Fruit fly (Drosophila melanogaster) S2 (cell line): ENCODE data around the gene CG17078.

Experiments
- CG8478 ChIP-seq: fragments of >200 bp; optimal IDR thresholded peaks from 2 replicates; lab custom pipeline; 2018
- CTCF ChIP-seq, 2 experiments: fragments of >200 bp; optimal IDR thresholded peaks; 2 replicates each; lab custom pipeline; 2018

The CG17078 gene

dm6 chr2L:278134-278533 lies at the start of gene CG17078:
CG17078 (minus strand) TSS chr2L:278234.
- TF ChIP-seq CG8478 (lab: Kevin White, UChicago) (no peak), CTCF (optimal IDR thresholded peaks at IDR 0.05; lab: Kevin White, UChicago) (no peak)

dm6 chr2L:322915-323314 lies 44.9 kb upstream of the CG17078 start:
- TF ChIP-seq CG8478 (lab: Kevin White, UChicago), result no peak
- no peak for TF ChIP-seq CTCF (optimal IDR thresholded peaks at IDR 0.05; lab: Kevin White, UChicago)

- no peak for TF ChIP-seq CTCF (optimal IDR thresholded peaks at IDR 0.05; lab: Kevin White, UChicago)
- TF ChIP-seq CG8478 (lab: Kevin White, UChicago), result no peak
Observed at dm6 chr2L:321793-322192, 43.8 kb upstream of the CG17078 start, which contains the start of gene CG33127. CG33127 (plus strand) TSS chr2L:322101.

- TF ChIP-seq CTCF (optimal IDR thresholded peaks at IDR 0.05; lab: Kevin White, UChicago), result no peak
- TF ChIP-seq CG8478 (lab: Kevin White, UChicago), result no peak
Observed at dm6 chr2L:321148-321547, 43.1 kb upstream of the CG17078 start, which contains the start of gene CG11911. CG11911 (minus strand) TSS chr2L:321248.

dm6 chr2L:319745-320144 lies 41.7 kb upstream of the CG17078 start:
- no peak for TF ChIP-seq CG8478 (lab: Kevin White, UChicago)
- TF ChIP-seq CTCF (optimal IDR thresholded peaks at IDR 0.05; lab: Kevin White, UChicago), result no peak

dm6 chr2L:319159-319558 lies 41.1 kb upstream of the CG17078 start, which contains the start of gene CG11912:
CG11912 (minus strand) TSS chr2L:319259.
- TF ChIP-seq CG8478 (lab: Kevin White, UChicago) (no peak), CTCF (optimal IDR thresholded peaks at IDR 0.05; lab: Kevin White, UChicago) (no peak)

dm6 chr2L:309812-310431 lies 31.9 kb upstream of the CG17078 start:
- TF ChIP-seq CG8478 (lab: Kevin White, UChicago) (no peak), CTCF (optimal IDR thresholded peaks at IDR 0.05; lab: Kevin White, UChicago) (no peak)

dm6 chr2L:309177-309576 lies 31.1 kb upstream of the CG17078 start:
- TF ChIP-seq CG8478 (lab: Kevin White, UChicago), result no peak
- no peak for TF ChIP-seq CTCF (optimal IDR thresholded peaks at IDR 0.05; lab: Kevin White, UChicago)

dm6 chr2L:308194-308706 lies 30.2 kb upstream of the CG17078 start:
- no peak for TF ChIP-seq CTCF (optimal IDR thresholded peaks at IDR 0.05; lab: Kevin White, UChicago)
- TF ChIP-seq CG8478 (lab: Kevin White, UChicago), result no peak

- TF ChIP-seq CG8478 (lab: Kevin White, UChicago) (no peak), CTCF (optimal IDR thresholded peaks at IDR 0.05; lab: Kevin White, UChicago) (no peak)
Observed at dm6 chr2L:307129-307528, 29.1 kb upstream of the CG17078 start.

- TF ChIP-seq CG8478 (lab: Kevin White, UChicago) (no peak), CTCF (optimal IDR thresholded peaks at IDR 0.05; lab: Kevin White, UChicago) (no peak)
Observed at dm6 chr2L:306188-306927, 28.3 kb upstream of the CG17078 start.

dm6 chr2L:305646-306045 lies 27.6 kb upstream of the CG17078 start, which contains the start of gene Plc21C:
Plc21C (plus strand) TSS chr2L:305935.
- no peak for TF ChIP-seq CTCF (optimal IDR thresholded peaks at IDR 0.05; lab: Kevin White, UChicago)
- no peak for TF ChIP-seq CG8478 (lab: Kevin White, UChicago)

dm6 chr2L:305198-305597 lies 27.2 kb upstream of the CG17078 start:
- TF ChIP-seq CG8478 (lab: Kevin White, UChicago) (no peak), CTCF (optimal IDR thresholded peaks at IDR 0.05; lab: Kevin White, UChicago) (no peak)

dm6 chr2L:303306-303962 lies 25.4 kb upstream of the CG17078 start:
- TF ChIP-seq CG8478 (lab: Kevin White, UChicago), result no peak
- TF ChIP-seq CTCF (optimal IDR thresholded peaks at IDR 0.05; lab: Kevin White, UChicago), result no peak
